Worm (Caenorhabditis elegans): ENCODE results near the gene H03E18.2.

H03E18.2 gene

DNA sequence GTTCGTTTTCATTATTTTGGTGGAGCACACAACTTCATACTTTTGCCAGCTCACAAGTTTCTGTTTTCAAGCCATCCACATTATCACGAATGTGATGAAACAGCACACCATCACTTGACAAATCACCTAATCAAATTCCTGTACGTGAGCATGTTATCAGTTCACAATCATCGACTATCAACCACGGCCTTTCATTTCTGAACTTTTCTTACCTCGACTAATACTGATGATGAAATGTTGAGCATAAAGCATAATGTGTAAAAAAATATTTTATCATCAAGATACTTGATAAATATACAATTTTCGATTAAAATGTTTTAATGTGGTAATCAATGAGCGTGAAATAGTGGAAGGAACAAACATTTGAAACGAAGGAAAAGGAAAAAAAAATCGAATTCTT is 46.8 kb downstream of the H03E18.2 start (continued):
- no peak for TF ChIP-seq hsf-1 (GFP tag; IDR thresholded peaks at IDR 0.05)
- no peak for TF ChIP-seq bed-1 (GFP tag; IDR thresholded peaks at IDR 0.05)
- TF ChIP-seq ekl-4 (GFP tag; IDR thresholded peaks at IDR 0.05), result no peak
- TF ChIP-seq unc-62 (GFP tag; optimal IDR thresholded peaks at IDR 0.05), result peak; percentile 20
- TF ChIP-seq pha-4 (tag; optimal IDR thresholded peaks at IDR 0.05), result no peak
- TF ChIP-seq B0336.3 (GFP tag; IDR thresholded peaks at IDR 0.05), result 0 out of 2 replicates have a peak, but pooled peaks have one; percentile 37
- TF ChIP-seq mxl-1 (tag; optimal IDR thresholded peaks at IDR 0.05), result no peak
- peak in 1 of 2 experiments; percentile 71 for TF ChIP-seq let-607 (tag; optimal IDR thresholded peaks at IDR 0.05)
- TF ChIP-seq mcd-1 (GFP tag; IDR thresholded peaks at IDR 0.05), result no peak

DNA sequence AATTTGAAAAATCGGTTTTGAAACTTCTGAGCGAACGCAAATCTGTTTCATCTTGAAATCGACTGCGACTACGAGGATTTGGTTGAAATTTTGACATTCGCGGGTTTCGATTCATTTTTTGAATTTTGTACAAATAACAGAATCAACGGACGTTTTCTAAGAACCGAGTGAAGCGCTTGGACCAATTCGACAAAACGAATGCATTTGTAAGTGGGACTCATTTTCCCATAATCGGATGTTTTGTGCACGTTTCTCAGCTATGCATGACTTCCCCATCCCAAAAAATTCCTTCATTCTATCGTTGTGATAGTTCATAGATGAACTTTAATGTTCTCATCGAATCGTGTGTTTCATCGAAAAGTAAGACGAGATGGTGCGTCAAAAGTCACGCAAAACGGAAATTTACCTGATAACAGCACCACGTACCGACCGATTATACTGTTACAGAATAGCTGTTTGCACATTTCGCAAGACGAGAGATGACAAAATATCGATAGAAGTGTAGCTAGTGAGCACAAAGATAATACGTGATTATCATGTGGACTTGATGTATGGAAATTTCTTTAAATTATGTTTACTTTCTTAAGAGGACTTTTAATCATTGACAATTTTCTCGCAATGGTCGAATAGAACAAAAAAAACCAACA is 50.1 kb downstream of the H03E18.2 start, which contains the start of gene mec-10:
TSS of gene mec-10 (minus strand) at position 189 of the 647 bp plus-strand sequence.
- TF ChIP-seq lir-1 (GFP tag; conservative IDR thresholded peaks at IDR 0.05) (no peak), cebp-1 (GFP tag; IDR thresholded peaks at IDR 0.05) (peak; percentile 61; the same call in 1 of the 2 replicates), cebp-1 (tag; optimal IDR thresholded peaks at IDR 0.05) (no peak), nhr-80 (tag; optimal IDR thresholded peaks at IDR 0.05) (peak; percentile 83), dox-1 (GFP tag; IDR thresholded peaks at IDR 0.05) (0 out of 2 replicates have a peak, but pooled peaks have one; percentile 16), Y53F4B.3 (GFP tag; IDR thresholded peaks at IDR 0.05) (no peak)
